Worm (Caenorhabditis elegans) whole organism, early embryonic: ENCODE results near the gene cyk-1.

Experiments
- B0310.2 ChIP-seq: sonication (generic microtip); optimal IDR thresholded peaks from 2 replicates; lab custom pipeline; 2016; ENCODE audit warnings: mild to moderate bottlenecking, missing genetic modification characterization, missing compliant biosample characterization
- F13C5.2 ChIP-seq: sonication (generic microtip); optimal IDR thresholded peaks from 2 replicates; lab custom pipeline; 2017; ENCODE audit warnings: mild to moderate bottlenecking, missing genetic modification characterization, inconsistent platforms, missing compliant biosample characterization
- aly-1 ChIP-seq: sonication (generic microtip); optimal IDR thresholded peaks from 2 replicates; lab custom pipeline; 2016; ENCODE audit warnings: missing genetic modification characterization, missing compliant biosample characterization
- ama-1 ChIP-seq: fragments of 150-350 bp; optimal IDR thresholded peaks from 2 replicates; lab custom pipeline; 2014
- ceh-13 ChIP-seq: fragments of 200-800 bp; sonication (Bioruptor generic); optimal IDR thresholded peaks from 2 replicates; lab custom pipeline; 2018; ENCODE audit warnings: mild to moderate bottlenecking, missing genetic modification characterization, missing compliant biosample characterization
- ceh-36 ChIP-seq: sonication (generic microtip); optimal IDR thresholded peaks from 2 replicates; lab custom pipeline; 2016; ENCODE audit warnings: missing genetic modification characterization, inconsistent platforms, missing compliant biosample characterization
- ets-7 ChIP-seq: sonication (generic microtip); optimal IDR thresholded peaks from 2 replicates; lab custom pipeline; 2016; ENCODE audit warnings: missing genotype, missing genetic modification characterization, missing compliant biosample characterization
- flt-1 ChIP-seq: fragments of 200-800 bp; sonication (Bioruptor generic); IDR thresholded peaks from 2 replicates; pipeline ENCODE4 v1.3.6; 2022; ENCODE audit warnings: missing genetic modification characterization, missing compliant biosample characterization
- hmbx-1 ChIP-seq: sonication (generic microtip); optimal IDR thresholded peaks from 2 replicates; lab custom pipeline; 2016; ENCODE audit warnings: mild to moderate bottlenecking, missing genetic modification characterization, missing compliant biosample characterization
- hmg-4 ChIP-seq: fragments of 200-800 bp; sonication (Bioruptor generic); optimal IDR thresholded peaks from 2 replicates; lab custom pipeline; 2018; ENCODE audit warnings: mild to moderate bottlenecking, missing genetic modification characterization, missing compliant biosample characterization
- hnd-1 ChIP-seq: sonication (generic microtip); optimal IDR thresholded peaks from 2 replicates; lab custom pipeline; 2016; ENCODE audit warnings: missing genetic modification characterization, missing compliant biosample characterization
- pes-1 ChIP-seq: fragments of 200-800 bp; sonication (Bioruptor generic); IDR thresholded peaks from 2 replicates; pipeline ENCODE4 v1.3.6; 2022; ENCODE audit warnings: missing genetic modification reagents, missing genetic modification characterization, missing compliant biosample characterization
- scrt-1 ChIP-seq: fragments of 200-800 bp; sonication (Bioruptor generic); IDR thresholded peaks from 2 replicates; pipeline ENCODE4 v1.3.6; 2022; ENCODE audit warnings: missing genetic modification characterization, missing compliant biosample characterization
- sea-1 ChIP-seq: fragments of 200-800 bp; sonication (Bioruptor generic); conservative IDR thresholded peaks from 2 replicates; pipeline ENCODE4 v1.3.6; 2022; ENCODE audit warnings: missing genetic modification characterization, missing compliant biosample characterization
- tbx-11 ChIP-seq: fragments of 200-800 bp; sonication (Bioruptor generic); IDR thresholded peaks from 2 replicates; pipeline ENCODE4 v1.3.6; 2022; ENCODE audit warnings: missing genetic modification characterization, missing compliant biosample characterization
- tbx-37 ChIP-seq: fragments of 200-800 bp; sonication (Bioruptor generic); conservative IDR thresholded peaks from 2 replicates; pipeline ENCODE4 v1.3.6; 2022; ENCODE audit warnings: missing genetic modification reagents, missing genetic modification characterization, missing compliant biosample characterization
- tra-4 ChIP-seq: sonication (generic microtip); optimal IDR thresholded peaks from 2 replicates; lab custom pipeline; 2017; ENCODE audit warnings: missing genetic modification characterization, missing compliant biosample characterization

The cyk-1 gene

ce11 chrIII:7045643-7046042 is 16.6 kb upstream of the cyk-1 start, which contains the start of gene R01H2.7:
TSS of gene R01H2.7 (minus strand) at chrIII:7045743.
- no peak for TF ChIP-seq ama-1
- no peak for TF ChIP-seq F13C5.2 (tag; lab: Kevin White, UChicago)
- no peak for TF ChIP-seq B0310.2
- no peak for TF ChIP-seq hnd-1 (tag; lab: Kevin White, UChicago)
- TF ChIP-seq hmbx-1 (tag; lab: Kevin White, UChicago): no peak
- no peak for TF ChIP-seq sea-1 (GFP tag; lab: Robert Waterston, UW)
- TF ChIP-seq aly-1 (tag; lab: Kevin White, UChicago): no peak
- no peak for TF ChIP-seq ets-7 (tag; lab: Kevin White, UChicago)
- no peak for TF ChIP-seq tbx-37
- TF ChIP-seq pes-1 (GFP tag; lab: Robert Waterston, UW): no peak
- TF ChIP-seq ceh-13 (GFP tag; lab: Kevin White, UChicago): no peak

DNA sequence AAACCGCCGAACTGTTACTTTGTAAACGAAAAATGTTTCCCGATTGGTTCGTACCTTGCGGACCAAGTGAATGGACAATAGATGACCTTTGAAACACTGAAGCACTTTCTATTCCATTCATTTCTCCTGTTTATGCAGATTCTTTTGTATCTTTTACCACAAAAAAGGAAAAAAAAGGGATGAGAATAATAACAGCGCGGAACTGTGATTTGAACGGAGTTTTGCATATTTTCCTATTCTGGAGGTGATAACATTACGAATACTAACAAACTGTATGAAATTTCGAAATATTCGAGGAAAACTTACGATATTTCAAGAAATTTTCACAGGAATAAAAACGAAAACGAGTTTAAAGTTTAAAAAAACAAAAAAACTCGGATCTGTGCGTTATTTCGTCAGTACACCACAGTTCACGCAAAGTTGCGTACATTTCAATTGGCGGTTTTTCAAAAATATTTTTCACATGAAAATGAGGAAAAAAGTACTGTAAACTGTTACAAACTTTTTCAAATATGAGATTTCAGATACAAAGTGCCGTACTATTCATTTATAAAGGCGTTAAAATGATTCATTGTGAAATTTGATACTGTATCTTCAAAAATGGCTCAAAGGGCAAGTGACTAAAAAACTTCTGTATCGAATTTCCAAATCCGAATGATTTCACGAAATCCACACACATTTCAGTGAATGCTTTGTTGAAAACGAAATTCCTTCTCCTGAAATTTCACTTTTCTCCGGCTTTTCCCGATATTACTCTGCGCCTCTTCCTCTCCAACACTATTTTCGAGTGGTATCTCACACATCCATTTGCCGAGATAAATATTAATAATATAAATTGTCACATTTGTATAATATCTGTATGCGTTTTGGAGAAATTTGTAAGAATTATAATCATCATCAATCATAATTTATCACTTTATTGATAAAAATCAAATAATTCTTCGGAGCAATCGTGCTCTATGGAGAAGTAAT is 5.5 kb upstream of the cyk-1 start:
- TF ChIP-seq hmbx-1 (tag; lab: Kevin White, UChicago) (no peak), scrt-1 (no peak), tra-4 (no peak), aly-1 (tag; lab: Kevin White, UChicago) (no peak), hnd-1 (tag; lab: Kevin White, UChicago) (no peak), F13C5.2 (tag; lab: Kevin White, UChicago) (no peak), B0310.2 (no peak), ceh-36 (tag; lab: Kevin White, UChicago) (no peak), flt-1 (GFP tag; lab: Robert Waterston, UW) (no peak), sea-1 (GFP tag; lab: Robert Waterston, UW) (no peak), tbx-37 (no peak), pes-1 (GFP tag; lab: Robert Waterston, UW) (no peak), tbx-11 (GFP tag; lab: Robert Waterston, UW) (no peak), ama-1 (no peak), ets-7 (tag; lab: Kevin White, UChicago) (no peak), ceh-13 (GFP tag; lab: Kevin White, UChicago) (no peak), hmg-4 (GFP tag; lab: Kevin White, UChicago) (no peak)

ce11 chrIII:7032070-7032469 is 3.1 kb upstream of the cyk-1 start:
- TF ChIP-seq aly-1 (tag; lab: Kevin White, UChicago) (no peak), ets-7 (tag; lab: Kevin White, UChicago) (no peak), B0310.2 (no peak)

DNA sequence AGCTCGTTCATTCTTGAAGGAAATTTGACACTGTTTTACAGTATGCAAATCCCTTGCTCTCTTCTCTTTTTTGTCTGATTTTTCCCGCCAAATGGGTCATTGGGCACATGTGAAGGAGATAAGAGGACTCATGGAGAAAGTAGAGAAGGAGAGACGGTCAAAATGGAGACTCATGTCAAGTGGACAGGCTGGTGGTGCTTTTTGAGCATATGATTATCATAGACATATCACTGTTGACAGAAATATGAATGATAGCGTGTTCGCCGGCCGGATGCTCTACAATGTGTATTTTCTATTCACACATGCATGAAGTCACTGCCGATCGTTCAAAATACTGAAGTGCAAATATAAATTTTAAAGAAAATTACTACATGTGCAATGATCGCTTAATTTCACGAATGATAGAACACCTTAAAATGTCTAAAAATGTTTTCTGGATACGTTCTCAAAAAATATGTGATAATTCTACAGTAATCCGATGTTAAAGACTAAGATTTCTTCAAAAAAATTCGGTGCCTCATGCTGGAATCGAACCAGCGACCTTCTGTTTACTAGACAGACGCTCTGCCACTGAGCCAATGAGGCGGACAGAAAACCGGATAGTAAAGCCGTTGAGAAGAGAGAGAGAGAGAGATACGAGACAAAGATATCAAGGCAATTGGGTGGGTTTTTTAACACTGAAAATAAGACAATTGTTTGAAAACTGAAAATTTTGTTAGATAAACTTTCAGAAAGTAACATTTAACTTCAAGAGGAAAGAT is 1.2 kb upstream of the cyk-1 start:
- TF ChIP-seq ets-7 (tag; lab: Kevin White, UChicago): no peak
- peak; percentile 14 for TF ChIP-seq F13C5.2 (tag; lab: Kevin White, UChicago)
- peak; percentile 71 for TF ChIP-seq flt-1 (GFP tag; lab: Robert Waterston, UW)
- TF ChIP-seq hnd-1 (tag; lab: Kevin White, UChicago): peak; percentile 43
- peak; percentile 85 for TF ChIP-seq pes-1 (GFP tag; lab: Robert Waterston, UW)
- peak; percentile 50; the same call in 1 of the 2 replicates for TF ChIP-seq scrt-1
- peak; percentile 62 for TF ChIP-seq tbx-11 (GFP tag; lab: Robert Waterston, UW)
- TF ChIP-seq ceh-13 (GFP tag; lab: Kevin White, UChicago): peak; percentile 44
- TF ChIP-seq aly-1 (tag; lab: Kevin White, UChicago): peak; percentile 4
- no peak for TF ChIP-seq ama-1
- TF ChIP-seq hmbx-1 (tag; lab: Kevin White, UChicago): peak; percentile 27
- 0 out of 2 replicates have a peak, but pooled peaks have one; percentile 41 for TF ChIP-seq tbx-37
- peak; percentile 62 for TF ChIP-seq ceh-36 (tag; lab: Kevin White, UChicago)
- TF ChIP-seq hmg-4 (GFP tag; lab: Kevin White, UChicago): peak; percentile 62
- TF ChIP-seq B0310.2: no peak
- peak; percentile 61; the same call in 1 of the 2 replicates for TF ChIP-seq sea-1 (GFP tag; lab: Robert Waterston, UW)
- no peak for TF ChIP-seq tra-4

ce11 chrIII:7025839-7026238 is 3.2 kb downstream of the cyk-1 start:
- no peak for TF ChIP-seq hmg-4 (GFP tag; lab: Kevin White, UChicago)
- no peak for TF ChIP-seq ceh-13 (GFP tag; lab: Kevin White, UChicago)
- TF ChIP-seq sea-1 (GFP tag; lab: Robert Waterston, UW): no peak
- no peak for TF ChIP-seq tbx-11 (GFP tag; lab: Robert Waterston, UW)
- no peak for TF ChIP-seq hnd-1 (tag; lab: Kevin White, UChicago)
- no peak for TF ChIP-seq B0310.2
- no peak for TF ChIP-seq pes-1 (GFP tag; lab: Robert Waterston, UW)
- TF ChIP-seq aly-1 (tag; lab: Kevin White, UChicago): no peak
- TF ChIP-seq hmbx-1 (tag; lab: Kevin White, UChicago): no peak
- no peak for TF ChIP-seq F13C5.2 (tag; lab: Kevin White, UChicago)

ce11 chrIII:7021156-7021637 is 7.8 kb downstream of the cyk-1 start, which contains the start of gene rfl-1:
TSS of gene rfl-1 (plus strand) at chrIII:7021206.
- TF ChIP-seq scrt-1: no peak
- no peak for TF ChIP-seq ama-1
- TF ChIP-seq aly-1 (tag; lab: Kevin White, UChicago): no peak
- TF ChIP-seq hmg-4 (GFP tag; lab: Kevin White, UChicago): no peak
- TF ChIP-seq tbx-11 (GFP tag; lab: Robert Waterston, UW): no peak
- no peak for TF ChIP-seq hmbx-1 (tag; lab: Kevin White, UChicago)
- TF ChIP-seq sea-1 (GFP tag; lab: Robert Waterston, UW): no peak
- no peak for TF ChIP-seq tra-4
